Worm (Caenorhabditis elegans) whole organism, mixed stage, embryonic: Measurements from ENCODE around the gene T07E3.2.

Experiments
- blmp-1 ChIP-seq: fragments of 150-350 bp; optimal IDR thresholded peaks from 2 replicates; lab custom pipeline; 2014; ENCODE audit warnings: missing biosample characterization, missing genetic modification characterization
- ceh-43 ChIP-seq: fragments of 200-800 bp; sonication (Bioruptor generic); optimal IDR thresholded peaks from 2 replicates; lab custom pipeline; 2018; ENCODE audit warnings: mild to moderate bottlenecking, missing genetic modification characterization, moderate library complexity, missing compliant biosample characterization
- ceh-83 ChIP-seq: fragments of 200-800 bp; sonication (Bioruptor generic); optimal IDR thresholded peaks from 2 replicates; lab custom pipeline; 2018; ENCODE audit warnings: mild to moderate bottlenecking, missing genetic modification characterization, missing compliant biosample characterization
- ces-1 ChIP-seq: fragments of 150-350 bp; optimal IDR thresholded peaks from 2 replicates; lab custom pipeline; 2014; ENCODE audit warnings: missing biosample characterization, missing genetic modification reagents, missing genetic modification characterization
- elt-1 ChIP-seq: sonication (generic microtip); optimal IDR thresholded peaks from 2 replicates; lab custom pipeline; 2017; ENCODE audit warnings: missing genetic modification characterization, mild to moderate bottlenecking, missing compliant biosample characterization, antibody characterized with exemption, moderate library complexity, borderline replicate concordance; ENCODE audit not compliant: insufficient read depth
- elt-3 ChIP-seq: fragments of 150-350 bp; optimal IDR thresholded peaks from 2 replicates; lab custom pipeline; 2014; ENCODE audit warnings: missing biosample characterization, missing genetic modification characterization
- lin-13 ChIP-seq: fragments of 150-350 bp; optimal IDR thresholded peaks from 2 replicates; lab custom pipeline; 2014; ENCODE audit warnings: missing biosample characterization, missing genetic modification characterization
- mep-1 ChIP-seq: fragments of 150-350 bp; optimal IDR thresholded peaks from 2 replicates; lab custom pipeline; 2017; ENCODE audit warnings: missing biosample characterization, missing genetic modification reagents, missing genetic modification characterization, inconsistent platforms
- nhr-12 ChIP-seq: fragments of 150-350 bp; optimal IDR thresholded peaks from 2 replicates; lab custom pipeline; 2014; ENCODE audit warnings: missing biosample characterization, missing genetic modification characterization
- nhr-237 ChIP-seq: fragments of 150-350 bp; optimal IDR thresholded peaks from 2 replicates; lab custom pipeline; 2014; ENCODE audit warnings: missing biosample characterization, missing genetic modification characterization
- nhr-28 ChIP-seq: fragments of 150-350 bp; optimal IDR thresholded peaks from 2 replicates; lab custom pipeline; 2014; ENCODE audit warnings: missing biosample characterization, missing genetic modification characterization
- unc-39 ChIP-seq: fragments of 150-350 bp; optimal IDR thresholded peaks from 2 replicates; lab custom pipeline; 2014; ENCODE audit warnings: missing biosample characterization, missing genetic modification characterization
- ztf-11 ChIP-seq: fragments of 150-350 bp; optimal IDR thresholded peaks from 2 replicates; lab custom pipeline; 2014; ENCODE audit warnings: missing biosample characterization, missing genetic modification characterization

DNA sequence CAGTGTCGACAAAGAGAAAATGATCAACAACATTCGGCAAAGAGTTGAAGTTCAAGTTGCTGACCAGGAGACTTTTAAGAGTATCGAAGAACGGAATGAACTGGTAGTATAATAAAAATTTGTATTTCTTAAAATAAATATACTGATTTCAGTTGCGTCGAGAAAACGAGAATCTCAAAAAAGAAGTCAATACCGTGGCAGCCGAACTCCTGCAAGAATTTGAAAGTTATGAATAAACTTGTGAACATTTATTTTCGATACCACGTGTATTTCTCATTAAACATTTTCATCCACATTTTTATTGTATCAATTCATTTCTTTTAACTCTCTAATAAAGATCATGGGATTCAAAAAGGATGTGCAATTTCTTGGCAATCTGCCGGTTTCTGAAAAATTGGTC lies 36.5 kb upstream of the T07E3.2 start, which contains the start of gene K04C2.8:
- TF ChIP-seq ceh-83 (GFP tag; lab: Kevin White, UChicago) (no peak), lin-13 (tag; lab: Kevin White, UChicago) (no peak), nhr-28 (tag; lab: Kevin White, UChicago) (no peak), mep-1 (tag; lab: Kevin White, UChicago) (no peak), ztf-11 (tag; lab: Kevin White, UChicago) (no peak), elt-3 (tag; lab: Kevin White, UChicago) (no peak), ces-1 (no peak), nhr-237 (tag; lab: Kevin White, UChicago) (no peak), unc-39 (tag; lab: Kevin White, UChicago) (no peak), blmp-1 (tag; lab: Kevin White, UChicago) (no peak), nhr-12 (no peak), elt-1 (tag; lab: Kevin White, UChicago) (no peak), ceh-43 (GFP tag; lab: Kevin White, UChicago) (no peak)
